Fruit fly (Drosophila melanogaster) whole organism, wandering third instar larva: ENCODE data around the gene CG4297.
A peak's percentile ranks its signal among the peaks of the same experiment; 100 is the strongest.

Experiments used
- CG32264 ChIP-seq: fragments of 200-800 bp; sonication (Bioruptor generic); optimal IDR thresholded peaks from 2 replicates; lab custom pipeline; 2016; ENCODE audit warnings: missing biosample characterization, missing genetic modification characterization
- CG9705 ChIP-seq: fragments of 200-800 bp; sonication (Bioruptor generic); optimal IDR thresholded peaks from 2 replicates; lab custom pipeline; 2018; ENCODE audit warnings: missing biosample characterization, mild to moderate bottlenecking, missing genetic modification characterization
- CrebA ChIP-seq: fragments of 200-800 bp; sonication (Bioruptor generic); optimal IDR thresholded peaks from 2 replicates; lab custom pipeline; 2016; ENCODE audit warnings: missing biosample characterization, mild to moderate bottlenecking, missing genetic modification characterization, borderline replicate concordance
- Dif ChIP-seq: fragments of 200-275, 200-300 bp; sonication (Bioruptor generic); optimal IDR thresholded peaks from 2 replicates; lab custom pipeline; 2018; ENCODE audit warnings: missing biosample characterization, missing genetic modification characterization; ENCODE audit not compliant: partially characterized antibody
- GATAd ChIP-seq: sonication (Bioruptor generic); optimal IDR thresholded peaks from 2 replicates; lab custom pipeline; 2016; ENCODE audit warnings: missing biosample characterization, missing genetic modification characterization
- HLH106 ChIP-seq: fragments of 200-800 bp; optimal IDR thresholded peaks from 3 replicates; lab custom pipeline; 2019; ENCODE audit warnings: missing biosample characterization, mild to moderate bottlenecking, missing genetic modification characterization, moderate library complexity
- Hnf4 ChIP-seq: fragments of 200-800 bp; sonication (Bioruptor generic); optimal IDR thresholded peaks from 2 replicates; lab custom pipeline; 2016; ENCODE audit warnings: missing biosample characterization, mild to moderate bottlenecking, missing genetic modification characterization
- Hr83 ChIP-seq: fragments of 200-300 bp; sonication (Bioruptor generic); optimal IDR thresholded peaks from 2 replicates; lab custom pipeline; 2016; ENCODE audit warnings: missing biosample characterization, mild to moderate bottlenecking, missing genetic modification characterization, moderate library complexity; ENCODE audit not compliant: poor library complexity, severe bottlenecking
- Jra ChIP-seq: sonication (Bioruptor generic); optimal IDR thresholded peaks from 2 replicates; lab custom pipeline; 2016; ENCODE audit warnings: missing biosample characterization, missing genetic modification characterization
- Myc ChIP-seq: fragments of >200 bp; optimal IDR thresholded peaks from 2 replicates; lab custom pipeline; 2017
- N ChIP-seq: fragments of >200 bp; optimal IDR thresholded peaks from 2 replicates; lab custom pipeline; 2018; ENCODE audit warnings: missing biosample characterization, missing external identifiers, missing genetic modification characterization
- OdsH ChIP-seq: fragments of 200-800 bp; sonication (Bioruptor generic); optimal IDR thresholded peaks from 2 replicates; lab custom pipeline; 2016; ENCODE audit warnings: missing biosample characterization, mild to moderate bottlenecking, missing genetic modification characterization
- Rel ChIP-seq, 2 experiments: fragments of 200-800 bp; sonication (Bioruptor generic) in 1 of 2; optimal IDR thresholded peaks; 2 replicates in 1 of 2; 3 replicates in 1 of 2; lab custom pipeline; 2016 to 2019; ENCODE audit warnings: mild to moderate bottlenecking in 2 of 2, missing biosample characterization in 2 of 2, missing genetic modification characterization in 2 of 2, moderate library complexity in 1 of 2
- Sp1 ChIP-seq: fragments of 200-800 bp; sonication (Bioruptor generic); optimal IDR thresholded peaks from 3 replicates; lab custom pipeline; 2019; ENCODE audit warnings: missing biosample characterization, mild to moderate bottlenecking, missing genetic modification characterization, moderate library complexity
- Vsx2 ChIP-seq: fragments of 200-300, 225-300 bp; sonication (Bioruptor generic); optimal IDR thresholded peaks from 2 replicates; lab custom pipeline; 2018; ENCODE audit warnings: missing biosample characterization, missing genetic modification characterization; ENCODE audit not compliant: partially characterized antibody
- br ChIP-seq: fragments of 200-800 bp; sonication (Bioruptor generic); optimal IDR thresholded peaks from 2 replicates; lab custom pipeline; 2016; ENCODE audit warnings: missing biosample characterization, missing genetic modification characterization
- brk ChIP-seq: fragments of 200-800 bp; sonication (Bioruptor generic); optimal IDR thresholded peaks from 2 replicates; lab custom pipeline; 2016; ENCODE audit warnings: missing biosample characterization, mild to moderate bottlenecking, missing genetic modification characterization
- dl ChIP-seq, 2 experiments: fragments of 175-275, 200-275 bp in 1 of 2; fragments of 200-275 bp in 1 of 2; sonication (Bioruptor generic); optimal IDR thresholded peaks; lab custom pipeline; 2018; ENCODE audit warnings: mild to moderate bottlenecking in 2 of 2, missing biosample characterization in 2 of 2, missing genetic modification characterization in 2 of 2, moderate library complexity in 2 of 2; ENCODE audit not compliant: partially characterized antibody in 2 of 2, insufficient read depth in 1 of 2
- dmrt93B ChIP-seq: fragments of 200-800 bp; sonication (Bioruptor generic); optimal IDR thresholded peaks from 2 replicates; lab custom pipeline; 2018; ENCODE audit warnings: missing biosample characterization, mild to moderate bottlenecking, missing genetic modification characterization
- dsf ChIP-seq: sonication (Bioruptor generic); optimal IDR thresholded peaks from 2 replicates; lab custom pipeline; 2016; ENCODE audit warnings: missing biosample characterization, missing genetic modification characterization, borderline replicate concordance
- ey ChIP-seq: fragments of 200-800 bp; sonication (Bioruptor generic); optimal IDR thresholded peaks from 2 replicates; lab custom pipeline; 2016; ENCODE audit warnings: missing biosample characterization, missing genetic modification characterization
- foxo ChIP-seq, 2 experiments: fragments of 200-800 bp; sonication (Bioruptor generic); optimal IDR thresholded peaks; 2 replicates in 1 of 2; 3 replicates in 1 of 2; lab custom pipeline; 2016 to 2017; ENCODE audit warnings: missing biosample characterization in 2 of 2, missing genetic modification characterization in 2 of 2
- fru ChIP-seq: fragments of 200-800 bp; sonication (Bioruptor generic); optimal IDR thresholded peaks from 3 replicates; lab custom pipeline; 2016; ENCODE audit warnings: missing biosample characterization, mild to moderate bottlenecking, missing genetic modification characterization
- h ChIP-seq: fragments of 200-800 bp; sonication (Bioruptor generic); optimal IDR thresholded peaks from 3 replicates; lab custom pipeline; 2016; ENCODE audit warnings: missing biosample characterization, mild to moderate bottlenecking, missing genetic modification characterization
- jim ChIP-seq: fragments of 175-275, 200-325 bp; sonication (Bioruptor generic); optimal IDR thresholded peaks from 2 replicates; lab custom pipeline; 2016; ENCODE audit warnings: missing biosample characterization, mild to moderate bottlenecking, missing genetic modification characterization
- lola ChIP-seq: fragments of >200 bp; optimal IDR thresholded peaks from 2 replicates; lab custom pipeline; 2017; ENCODE audit warnings: missing biosample characterization, missing genetic modification characterization
- pan ChIP-seq: fragments of >200 bp; optimal IDR thresholded peaks from 2 replicates; lab custom pipeline; 2017
- psq ChIP-seq: fragments of 200-800 bp; sonication (Bioruptor generic); optimal IDR thresholded peaks from 3 replicates; lab custom pipeline; 2017; ENCODE audit warnings: missing biosample characterization, mild to moderate bottlenecking, missing genetic modification characterization, moderate library complexity
- rgr ChIP-seq: fragments of 200-800 bp; sonication (Bioruptor generic); optimal IDR thresholded peaks from 3 replicates; lab custom pipeline; 2016; ENCODE audit warnings: missing biosample characterization, mild to moderate bottlenecking, missing genetic modification characterization
- tai ChIP-seq: sonication (Bioruptor generic); optimal IDR thresholded peaks from 2 replicates; lab custom pipeline; 2016; ENCODE audit warnings: missing biosample characterization, missing genetic modification characterization
- usp ChIP-seq: fragments of >200 bp; optimal IDR thresholded peaks from 2 replicates; lab custom pipeline; 2017; ENCODE audit warnings: missing biosample characterization, missing genetic modification characterization

The CG4297 gene

DNA sequence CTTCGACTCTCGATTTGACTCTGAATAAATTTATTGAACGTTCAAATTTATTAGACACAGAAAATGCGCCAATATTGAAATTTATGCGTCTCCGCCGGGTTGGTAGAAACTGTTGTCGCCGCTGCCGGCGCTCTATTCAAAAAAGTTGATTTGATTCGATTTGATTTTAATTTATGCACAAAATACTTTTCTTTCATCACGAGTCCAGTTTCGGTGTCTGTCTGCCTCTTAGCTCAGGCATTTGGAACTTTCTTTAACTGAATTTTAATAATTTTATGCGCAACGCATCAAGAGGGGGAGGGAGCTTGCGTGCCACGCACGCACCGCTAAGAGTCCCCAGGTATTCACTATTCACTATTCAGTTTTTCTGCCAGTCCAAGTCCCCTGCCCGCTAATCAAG is 34.5 kb downstream of the CG4297 start:
- no peak for TF ChIP-seq GATAd (GFP tag; lab: Kevin White, UChicago)

DNA sequence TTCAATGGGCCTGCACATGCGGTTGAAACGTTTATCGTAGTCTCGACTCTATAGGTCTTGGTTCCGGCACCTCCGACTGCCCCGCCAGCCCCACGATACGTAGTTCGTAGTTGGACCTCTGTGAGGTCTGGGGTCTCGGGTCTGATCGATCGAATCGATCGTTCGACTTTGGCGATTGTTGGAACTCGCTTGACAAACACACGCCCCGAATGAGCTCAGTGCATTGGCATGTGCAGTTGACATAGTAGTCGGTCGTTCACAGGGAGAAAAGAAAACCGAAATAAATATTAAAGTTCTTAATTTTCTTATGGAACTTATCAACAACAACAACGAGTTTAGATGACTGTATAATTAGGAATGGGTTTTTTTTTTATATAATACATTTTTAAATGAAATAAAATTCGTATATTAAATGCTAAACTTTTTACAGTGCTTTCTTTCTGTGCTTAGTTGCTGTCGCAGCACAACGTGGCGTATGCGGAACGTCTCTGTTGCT is 36.6 kb downstream of the CG4297 start:
- no peak for TF ChIP-seq N (GFP tag; lab: Kevin White, UChicago)
- TF ChIP-seq foxo (GFP tag; optimal IDR thresholded peaks at IDR 0.05; lab: Kevin White, UChicago) = peak in 1 of 2 experiments; percentile 64
- TF ChIP-seq brk = peak; percentile 51
- TF ChIP-seq Hnf4 (GFP tag; lab: Kevin White, UChicago) = peak; percentile 24
- TF ChIP-seq Dif (GFP tag; lab: Kevin White, UChicago) = no peak
- peak; percentile 7 for TF ChIP-seq Rel (GFP tag; optimal IDR thresholded peaks at IDR 0.05; lab: Kevin White, UChicago)
- no peak for TF ChIP-seq Rel (tag; optimal IDR thresholded peaks at IDR 0.05; lab: Kevin White, UChicago)
- peak; percentile 16 for TF ChIP-seq ey (GFP tag; lab: Kevin White, UChicago)
- TF ChIP-seq psq (GFP tag; lab: Kevin White, UChicago) = peak; percentile 45
- TF ChIP-seq Hr83 = no peak
- peak; percentile 36 for TF ChIP-seq rgr (GFP tag; lab: Kevin White, UChicago)
- peak; percentile 50 for TF ChIP-seq OdsH
- TF ChIP-seq h (GFP tag; lab: Kevin White, UChicago) = peak; percentile 52
- TF ChIP-seq fru (GFP tag; lab: Kevin White, UChicago) = peak; percentile 6
- TF ChIP-seq, all 38 proteins: peak for 10

DNA sequence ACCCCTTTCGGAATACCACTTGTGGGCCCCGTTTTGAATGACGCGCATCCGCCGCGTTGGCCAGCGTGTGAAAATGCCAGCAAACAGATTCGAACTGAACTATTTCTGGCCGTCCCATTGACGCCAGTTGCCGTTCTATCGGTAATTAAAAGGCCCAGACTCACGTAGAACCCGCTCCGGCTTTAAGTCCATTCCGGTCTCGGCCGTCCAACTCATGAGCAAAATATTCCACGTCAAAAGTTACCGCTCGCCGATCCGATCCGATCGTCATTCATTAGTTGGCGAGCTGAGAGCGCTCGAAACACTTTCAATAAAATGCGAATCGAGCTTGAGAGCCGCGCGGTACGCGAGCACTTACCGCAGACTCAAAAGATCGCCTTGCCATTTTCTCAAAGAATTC is 37.6 kb downstream of the CG4297 start:
- TF ChIP-seq Vsx2 (GFP tag; lab: Kevin White, UChicago) (no peak), CG9705 (GFP tag; lab: Kevin White, UChicago) (no peak), Myc (no peak), Jra (GFP tag; lab: Kevin White, UChicago) (no peak), usp (GFP tag; lab: Kevin White, UChicago) (no peak), CrebA (GFP tag; lab: Kevin White, UChicago) (no peak), jim (GFP tag; lab: Kevin White, UChicago) (no peak), CG32264 (GFP tag; lab: Kevin White, UChicago) (no peak)
- TF ChIP-seq, all 38 proteins: peak for 0

dm6 chr2L:432119-432518 is 39.9 kb downstream of the CG4297 start:
- TF ChIP-seq Sp1 (GFP tag; lab: Kevin White, UChicago) (no peak), pan (lab: Kevin White, UChicago) (no peak), HLH106 (tag; lab: Kevin White, UChicago) (no peak), Myc (no peak), dmrt93B (GFP tag; lab: Kevin White, UChicago) (no peak), lola (GFP tag; lab: Kevin White, UChicago) (no peak), Dif (GFP tag; lab: Kevin White, UChicago) (no peak), jim (GFP tag; lab: Kevin White, UChicago) (no peak), Vsx2 (GFP tag; lab: Kevin White, UChicago) (no peak), OdsH (no peak), N (GFP tag; lab: Kevin White, UChicago) (no peak), GATAd (GFP tag; lab: Kevin White, UChicago) (no peak), Hnf4 (GFP tag; lab: Kevin White, UChicago) (no peak), dsf (GFP tag; lab: Kevin White, UChicago) (no peak)

DNA sequence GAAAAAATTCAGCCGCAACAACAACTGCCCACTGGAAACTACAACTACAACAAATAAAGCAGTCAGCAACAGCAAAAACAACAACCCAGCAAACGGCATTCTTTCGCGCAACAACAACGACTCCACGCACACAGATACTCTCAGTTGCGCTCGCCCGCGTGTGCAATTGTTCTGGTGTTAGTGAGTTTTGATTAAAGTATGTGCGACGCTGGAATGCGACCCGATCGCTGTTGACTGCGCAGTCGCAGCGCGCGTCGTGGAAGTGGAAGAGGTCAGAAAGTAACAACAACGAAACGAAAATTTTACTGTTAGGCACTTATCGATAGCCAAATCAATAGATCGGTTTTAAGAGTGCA is 40.4 kb downstream of the CG4297 start:
- TF ChIP-seq tai = no peak
- TF ChIP-seq Vsx2 (GFP tag; lab: Kevin White, UChicago) = no peak
- TF ChIP-seq br (GFP tag; lab: Kevin White, UChicago) = no peak
- TF ChIP-seq lola (GFP tag; lab: Kevin White, UChicago) = no peak
- TF ChIP-seq brk = no peak
- TF ChIP-seq OdsH = no peak
- no peak for TF ChIP-seq dmrt93B (GFP tag; lab: Kevin White, UChicago)
- no peak for TF ChIP-seq jim (GFP tag; lab: Kevin White, UChicago)
- TF ChIP-seq dl (GFP tag; optimal IDR thresholded peaks at IDR 0.05; lab: Kevin White, UChicago; ENCODE audit: insufficient read depth in 1 of 2, partially characterized antibody in 2 of 2) = peak in 1 of 2 experiments; percentile 19
- no peak for TF ChIP-seq Rel (GFP tag; optimal IDR thresholded peaks at IDR 0.05; lab: Kevin White, UChicago)
- no peak for TF ChIP-seq Rel (tag; optimal IDR thresholded peaks at IDR 0.05; lab: Kevin White, UChicago)
- peak; percentile 29 for TF ChIP-seq Dif (GFP tag; lab: Kevin White, UChicago)
- TF ChIP-seq, all 38 proteins: peak for 2
